Fruit fly (Drosophila melanogaster) whole organism, embryonic: ENCODE results near the gene CG12728.

Experiments
- Atf6 ChIP-seq: fragments of 200-800 bp; sonication (Bioruptor generic); IDR thresholded peaks from 2 replicates; pipeline ENCODE4 v1.3.6; 2022; ENCODE audit warnings: missing biosample characterization, missing genetic modification characterization
- B-H2 ChIP-seq: fragments of 200-800 bp; sonication (Bioruptor generic); optimal IDR thresholded peaks from 2 replicates; lab custom pipeline; 2018; ENCODE audit warnings: missing biosample characterization, mild to moderate bottlenecking, missing genetic modification characterization
- CG10321 ChIP-seq: fragments of 200-800 bp; sonication (Bioruptor generic); IDR thresholded peaks from 2 replicates; pipeline ENCODE4 v1.3.6; 2022; ENCODE audit warnings: missing biosample characterization, missing genetic modification characterization
- CG10366 ChIP-seq: fragments of 200-800 bp; sonication (Bioruptor generic); IDR thresholded peaks from 2 replicates; pipeline ENCODE4 v1.3.6; 2022; ENCODE audit warnings: missing biosample characterization, missing genetic modification characterization
- CG11093 ChIP-seq: fragments of 200-800 bp; sonication (Bioruptor generic); IDR thresholded peaks from 3 replicates; pipeline ENCODE4 v1.3.6; 2022; ENCODE audit warnings: missing biosample characterization, missing genetic modification characterization
- CG13123 ChIP-seq: fragments of 200-800 bp; sonication (Bioruptor generic); optimal IDR thresholded peaks from 2 replicates; lab custom pipeline; 2016; ENCODE audit warnings: missing biosample characterization, missing genetic modification characterization
- CG13424 ChIP-seq: fragments of 200-800 bp; sonication (Bioruptor generic); optimal IDR thresholded peaks from 2 replicates; lab custom pipeline; 2019; ENCODE audit warnings: missing biosample characterization, mild to moderate bottlenecking, missing genetic modification characterization, moderate library complexity
- CG14710 ChIP-seq: fragments of 200-800 bp; sonication (Bioruptor generic); optimal IDR thresholded peaks from 3 replicates; lab custom pipeline; 2019; ENCODE audit warnings: missing biosample characterization, mild to moderate bottlenecking, missing genetic modification characterization, moderate library complexity
- CG15514 ChIP-seq: fragments of 200-800 bp; sonication (Bioruptor generic); optimal IDR thresholded peaks from 3 replicates; lab custom pipeline; 2017; ENCODE audit warnings: missing biosample characterization, missing genetic modification characterization, mild to moderate bottlenecking, moderate library complexity, missing genetic modification reagents
- CG1603 ChIP-seq: fragments of 200-800 bp; sonication (Bioruptor generic); optimal IDR thresholded peaks from 2 replicates; lab custom pipeline; 2019; ENCODE audit warnings: missing biosample characterization, mild to moderate bottlenecking, missing genetic modification characterization, moderate library complexity
- CG18262 ChIP-seq: fragments of 200-800 bp; optimal IDR thresholded peaks from 3 replicates; lab custom pipeline; 2019; ENCODE audit warnings: missing biosample characterization, mild to moderate bottlenecking, missing genetic modification characterization, moderate library complexity
- CG30020 ChIP-seq: fragments of 200-800 bp; optimal IDR thresholded peaks from 2 replicates; lab custom pipeline; 2019; ENCODE audit warnings: missing biosample characterization, mild to moderate bottlenecking, missing genetic modification characterization, moderate library complexity
- CG34376 ChIP-seq: fragments of 200-800 bp; sonication (Bioruptor generic); optimal IDR thresholded peaks from 2 replicates; lab custom pipeline; 2018; ENCODE audit warnings: missing biosample characterization, mild to moderate bottlenecking, missing genetic modification characterization
- CG4282 ChIP-seq: fragments of 200-800 bp; sonication (Bioruptor generic); optimal IDR thresholded peaks from 2 replicates; lab custom pipeline; 2016; ENCODE audit warnings: missing biosample characterization, missing genetic modification characterization
- CG5180 ChIP-seq: fragments of 200-800 bp; sonication (Bioruptor generic); optimal IDR thresholded peaks from 3 replicates; lab custom pipeline; 2017; ENCODE audit warnings: missing biosample characterization, missing genetic modification characterization, mild to moderate bottlenecking, moderate library complexity, missing genetic modification reagents
- CG7928 ChIP-seq: fragments of 200-800 bp; sonication (Bioruptor generic); optimal IDR thresholded peaks from 2 replicates; lab custom pipeline; 2017; ENCODE audit warnings: missing biosample characterization, mild to moderate bottlenecking, missing genetic modification characterization
- CG9727 ChIP-seq: fragments of 200-800 bp; sonication (Bioruptor generic); optimal IDR thresholded peaks from 3 replicates; lab custom pipeline; 2017; ENCODE audit warnings: missing biosample characterization, mild to moderate bottlenecking, missing genetic modification characterization
- Chrac-16 ChIP-seq: fragments of 200-800 bp; sonication (Bioruptor generic); optimal IDR thresholded peaks from 3 replicates; lab custom pipeline; 2016; ENCODE audit warnings: missing biosample characterization, missing genetic modification characterization
- CoRest ChIP-seq: fragments of 200-800 bp; sonication (Bioruptor generic); optimal IDR thresholded peaks from 3 replicates; lab custom pipeline; 2018; ENCODE audit warnings: missing biosample characterization, mild to moderate bottlenecking, missing genetic modification characterization, moderate library complexity
- D ChIP-seq, 2 experiments: fragments of 200-800 bp in 1 of 2; fragments of >200 bp in 1 of 2; sonication (Bioruptor generic) in 1 of 2; optimal IDR thresholded peaks; 2 replicates in 1 of 2; 3 replicates in 1 of 2; lab custom pipeline; 2017; ENCODE audit warnings: mild to moderate bottlenecking in 1 of 2, missing biosample characterization in 1 of 2, missing genetic modification characterization in 1 of 2, missing genetic modification reagents in 1 of 2
- E2f2 ChIP-seq: fragments of 200-800 bp; sonication (Bioruptor generic); IDR thresholded peaks from 2 replicates; pipeline ENCODE4 v1.3.6; 2022; ENCODE audit warnings: missing biosample characterization, missing genetic modification characterization
- Ets65A ChIP-seq: fragments of 200-800 bp; sonication (Bioruptor generic); peaks from one replicate; lab custom pipeline; 2016; ENCODE audit warnings: missing biosample characterization, missing genetic modification characterization
- HmgZ ChIP-seq: fragments of 200-800 bp; sonication (Bioruptor generic); optimal IDR thresholded peaks from 2 replicates; lab custom pipeline; 2018; ENCODE audit warnings: missing biosample characterization, mild to moderate bottlenecking, missing genetic modification characterization
- MBD-R2 ChIP-seq: fragments of 200-800 bp; sonication (Bioruptor generic); IDR thresholded peaks from 2 replicates; pipeline ENCODE4 v1.3.6; 2022; ENCODE audit warnings: missing biosample characterization, missing genetic modification characterization
- Mes4 ChIP-seq: fragments of 200-800 bp; sonication (Bioruptor generic); optimal IDR thresholded peaks from 2 replicates; lab custom pipeline; 2016; ENCODE audit warnings: missing biosample characterization, missing genetic modification characterization
- Scr ChIP-seq: fragments of 200-800 bp; sonication (Bioruptor generic); IDR thresholded peaks from 2 replicates; pipeline ENCODE4 v1.3.6; 2022; ENCODE audit warnings: missing biosample characterization, missing genetic modification characterization; ENCODE audit not compliant: partially characterized antibody
- TFAM ChIP-seq: fragments of 200-800 bp; sonication (Bioruptor generic); optimal IDR thresholded peaks from 2 replicates; lab custom pipeline; 2017; ENCODE audit warnings: missing biosample characterization, missing genetic modification characterization, inconsistent platforms
- Trl ChIP-seq, 3 experiments: fragments of >200 bp in 2 of 3; fragments of 200-800 bp in 1 of 3; sonication (Bioruptor generic) in 1 of 3; optimal IDR thresholded peaks; 2 replicates in 1 of 3; 3 replicates in 2 of 3; lab custom pipeline; 2016 to 2017; ENCODE audit warnings: missing biosample characterization in 1 of 3, missing genetic modification characterization in 1 of 3
- az2 ChIP-seq: fragments of 200-800 bp; sonication (Bioruptor generic); optimal IDR thresholded peaks from 3 replicates; lab custom pipeline; 2016; ENCODE audit warnings: missing biosample characterization, missing genetic modification characterization
- bcd ChIP-seq: fragments of 200-800 bp; sonication (Bioruptor generic); optimal IDR thresholded peaks from 2 replicates; lab custom pipeline; 2017; ENCODE audit warnings: missing biosample characterization, mild to moderate bottlenecking, missing genetic modification characterization
- chm ChIP-seq: fragments of 200-800 bp; sonication (Bioruptor generic); IDR thresholded peaks from 2 replicates; pipeline ENCODE4 v1.3.6; 2022; ENCODE audit warnings: missing biosample characterization, missing genetic modification characterization
- gro ChIP-seq: fragments of 200-800 bp; sonication (Bioruptor generic); optimal IDR thresholded peaks from 2 replicates; lab custom pipeline; 2016; ENCODE audit warnings: missing biosample characterization, missing genetic modification characterization
- lab ChIP-seq: fragments of 200-800 bp; sonication (Bioruptor generic); optimal IDR thresholded peaks from 3 replicates; lab custom pipeline; 2017; ENCODE audit warnings: missing biosample characterization, missing genetic modification characterization, mild to moderate bottlenecking, moderate library complexity, missing genetic modification reagents
- mam ChIP-seq: fragments of 200-800 bp; sonication (Bioruptor generic); optimal IDR thresholded peaks from 3 replicates; lab custom pipeline; 2016; ENCODE audit warnings: missing biosample characterization, missing genetic modification characterization
- mirr ChIP-seq: fragments of 200-800 bp; sonication (Bioruptor generic); optimal IDR thresholded peaks from 3 replicates; lab custom pipeline; 2018; ENCODE audit warnings: missing biosample characterization, mild to moderate bottlenecking, missing genetic modification characterization
- nerfin-2 ChIP-seq: fragments of 200-800 bp; sonication (Bioruptor generic); IDR thresholded peaks from 2 replicates; pipeline ENCODE4 v1.3.6; 2022; ENCODE audit warnings: missing biosample characterization, missing genetic modification characterization; ENCODE audit not compliant: partially characterized antibody
- nom ChIP-seq: fragments of 200-800 bp; sonication (Bioruptor generic); optimal IDR thresholded peaks from 2 replicates; lab custom pipeline; 2017; ENCODE audit warnings: missing biosample characterization, missing genetic modification characterization, mild to moderate bottlenecking, moderate library complexity, missing genetic modification reagents
- pros ChIP-seq: fragments of 200-800 bp; sonication (Bioruptor generic); optimal IDR thresholded peaks from 3 replicates; lab custom pipeline; 2019; ENCODE audit warnings: missing biosample characterization, mild to moderate bottlenecking, missing genetic modification characterization, moderate library complexity
- repo ChIP-seq: fragments of 200-800 bp; sonication (Bioruptor generic); optimal IDR thresholded peaks from 2 replicates; lab custom pipeline; 2016; ENCODE audit warnings: missing biosample characterization, missing genetic modification characterization
- ro ChIP-seq: fragments of 200-800 bp; sonication (Bioruptor generic); IDR thresholded peaks from 2 replicates; pipeline ENCODE4 v1.3.6; 2022; ENCODE audit warnings: missing biosample characterization, missing genetic modification characterization
- ssp ChIP-seq: fragments of 200-800 bp; sonication (Bioruptor generic); IDR thresholded peaks from 2 replicates; pipeline ENCODE4 v1.3.6; 2022; ENCODE audit warnings: missing biosample characterization, missing genetic modification characterization
- unc-4 ChIP-seq: fragments of 200-800 bp; sonication (Bioruptor generic); IDR thresholded peaks from 2 replicates; pipeline ENCODE4 v1.3.6; 2022; ENCODE audit warnings: missing biosample characterization, missing genetic modification characterization; ENCODE audit not compliant: partially characterized antibody

Gene CG12728

DNA sequence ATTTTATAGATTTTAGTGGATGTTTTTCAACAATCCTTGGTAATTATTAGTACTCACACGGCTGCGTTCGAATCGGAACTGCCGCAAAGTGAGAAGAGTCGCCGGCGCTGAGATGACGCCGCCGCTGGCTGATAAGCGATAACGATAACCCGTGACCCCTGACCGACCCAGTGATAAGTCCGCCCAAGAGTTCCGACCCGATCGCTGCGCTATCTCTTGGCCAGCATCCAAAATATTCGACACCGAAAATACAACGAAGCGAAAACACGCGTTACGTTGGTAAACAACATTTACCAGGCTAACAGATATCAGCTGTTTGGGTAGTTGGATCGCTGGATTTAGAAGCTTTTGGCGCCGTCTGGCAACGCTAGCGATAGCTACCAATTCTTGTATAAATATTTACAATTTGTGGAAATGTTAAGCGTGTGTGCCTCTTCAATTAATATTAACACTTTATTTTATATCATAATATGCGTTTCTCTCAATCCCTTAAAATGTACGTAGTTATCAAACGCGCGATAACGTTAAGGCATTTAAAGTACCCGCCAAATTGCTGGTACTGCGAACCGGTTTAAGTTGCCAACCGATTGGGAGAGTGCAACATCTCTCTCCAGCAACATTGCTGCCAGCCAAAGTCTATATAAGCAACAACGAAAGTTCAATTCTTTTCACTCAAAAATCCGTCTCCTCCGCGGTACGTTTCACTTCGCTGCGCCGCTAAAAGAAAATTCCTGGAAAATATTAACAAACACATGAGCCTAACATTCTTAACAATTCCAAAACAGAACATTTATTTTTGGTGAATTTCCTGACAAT, 25.7 kb upstream of the CG12728 start, which contains the start of the genes Shmt and CG3726 (continued):
- TF ChIP-seq CG9727 (GFP tag; lab: Kevin White, UChicago) (no peak), ssp (GFP tag; lab: Robert Waterston, UW) (no peak), CG15514 (peak; percentile 45), CG1603 (tag; lab: Kevin White, UChicago) (peak; percentile 0)

DNA sequence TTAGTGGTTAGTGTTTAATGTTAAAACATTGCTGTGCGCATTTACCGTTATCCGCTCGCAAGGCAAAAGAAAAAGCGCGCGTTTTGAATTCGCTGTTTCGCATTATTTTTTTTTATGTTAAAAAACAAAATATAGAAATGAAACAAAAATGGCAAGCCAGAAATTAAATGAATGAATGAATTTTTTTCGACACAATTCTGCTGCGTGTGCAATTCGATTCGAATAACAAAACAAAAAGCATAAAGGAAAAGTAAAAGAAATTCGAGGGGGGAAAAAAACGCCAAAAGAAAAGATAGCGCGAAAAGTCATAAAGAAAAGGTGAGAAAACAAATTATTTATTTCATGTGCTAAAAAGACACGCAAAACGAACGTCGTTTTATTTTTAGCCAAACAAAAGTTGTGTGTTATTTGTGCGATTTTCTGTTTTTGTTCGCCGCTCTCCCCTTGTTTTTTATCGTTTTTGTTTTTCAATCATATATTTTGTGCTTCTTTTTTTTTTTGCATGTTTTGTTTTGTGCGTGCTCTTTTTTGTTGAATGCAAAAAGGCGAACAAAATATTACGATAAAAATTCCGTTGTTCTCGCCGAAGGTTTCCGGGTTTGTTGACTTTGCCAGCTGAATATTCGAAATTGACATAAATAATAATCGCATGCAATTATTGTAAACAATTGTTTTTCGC, 25.0 kb upstream of the CG12728 start:
- TF ChIP-seq CG30020 (tag; lab: Kevin White, UChicago) (no peak), chm (no peak), mam (GFP tag; lab: Kevin White, UChicago) (no peak), lab (GFP tag; lab: Kevin White, UChicago) (no peak), Ets65A (peak; percentile 33), D (optimal IDR thresholded peaks at IDR 0.05; lab: Kevin White, UChicago) (no peak), D (GFP tag; optimal IDR thresholded peaks at IDR 0.05; lab: Kevin White, UChicago) (no peak), HmgZ (tag; lab: Kevin White, UChicago) (no peak), Chrac-16 (GFP tag; lab: Kevin White, UChicago) (no peak), repo (no peak), nom (peak; percentile 4), pros (no peak), Atf6 (GFP tag; lab: Robert Waterston, UW) (peak; percentile 20; the same call in 1 of the 2 replicates)

DNA sequence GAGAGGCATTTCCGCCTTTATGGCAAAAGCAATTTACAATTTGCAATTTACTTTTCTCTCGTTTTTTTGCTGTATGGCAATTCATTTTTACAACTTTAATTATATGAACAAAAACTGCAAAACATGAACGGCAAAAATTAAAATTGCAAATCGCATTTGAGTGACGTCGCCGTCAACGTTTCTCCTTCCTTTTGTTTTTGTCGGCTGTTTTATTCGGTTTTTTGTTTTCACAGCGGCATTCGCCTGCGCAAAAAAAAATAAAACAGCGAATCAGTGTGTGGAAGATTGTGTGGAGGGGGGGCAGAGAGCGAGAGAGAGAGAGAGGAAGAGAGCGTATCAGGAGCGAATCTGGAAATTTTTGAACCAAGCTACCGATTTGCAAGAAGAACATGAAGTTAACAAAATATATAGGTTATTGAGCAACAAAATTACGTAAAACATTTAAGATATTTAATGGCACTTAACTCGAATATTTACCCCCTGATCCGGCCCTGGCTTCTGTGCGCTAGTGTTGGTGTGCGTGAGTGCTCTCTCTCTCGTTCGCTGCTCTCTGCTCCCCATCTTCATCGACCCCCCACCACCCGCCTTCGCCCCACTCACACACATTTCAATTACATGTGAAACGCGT, 23.8 kb upstream of the CG12728 start:
- TF ChIP-seq Ets65A (peak; percentile 100), CG34376 (GFP tag; lab: Kevin White, UChicago) (peak; percentile 99), HmgZ (tag; lab: Kevin White, UChicago) (peak; percentile 99), unc-4 (GFP tag; lab: Robert Waterston, UW) (peak; percentile 61), CG13424 (tag; lab: Kevin White, UChicago) (peak; percentile 99), CG11093 (GFP tag; lab: Robert Waterston, UW) (peak; percentile 99), CG10321 (GFP tag; lab: Robert Waterston, UW) (peak; percentile 88), CoRest (peak; percentile 99), CG14710 (peak; percentile 94), CG10366 (GFP tag; lab: Robert Waterston, UW) (peak; percentile 100), MBD-R2 (GFP tag; lab: Robert Waterston, UW) (peak; percentile 99), gro (GFP tag; lab: Kevin White, UChicago) (peak; percentile 99), bcd (peak; percentile 99), Trl (optimal IDR thresholded peaks at IDR 0.05; lab: Kevin White, UChicago) (peak; percentile 89 to 97), Trl (GFP tag; optimal IDR thresholded peaks at IDR 0.05; lab: Kevin White, UChicago) (peak; percentile 99), ro (peak; percentile 99), CG9727 (GFP tag; lab: Kevin White, UChicago) (peak; percentile 96), nerfin-2 (GFP tag; lab: Robert Waterston, UW) (peak; percentile 65), TFAM (GFP tag; lab: Kevin White, UChicago) (peak; percentile 85), mirr (peak; percentile 99), E2f2 (peak; percentile 89), B-H2 (GFP tag; lab: Kevin White, UChicago) (peak; percentile 98), CG13123 (peak; percentile 97), CG5180 (GFP tag; lab: Kevin White, UChicago) (peak; percentile 93), CG18262 (tag; lab: Kevin White, UChicago) (peak; percentile 97), CG7928 (GFP tag; lab: Kevin White, UChicago) (peak; percentile 84), CG4282 (GFP tag; lab: Kevin White, UChicago) (peak; percentile 96), Scr (peak; percentile 61), Mes4 (peak; percentile 97), az2 (GFP tag; lab: Kevin White, UChicago) (peak; percentile 99)
